Fruit fly (Drosophila melanogaster) whole organism, embryonic: Measurements from ENCODE around the gene CG7789.

Experiments used
- Awh ChIP-seq: fragments of 200-800 bp; sonication (Bioruptor generic); IDR thresholded peaks from 2 replicates; pipeline ENCODE4, ENCODE4 v1.3.6; 2022; ENCODE audit warnings: missing biosample characterization, missing genetic modification characterization
- B-H1 ChIP-seq: fragments of 200-800 bp; sonication (Bioruptor generic); IDR thresholded peaks from 3 replicates; pipeline ENCODE4 v1.3.6; 2022; ENCODE audit warnings: missing biosample characterization, missing genetic modification characterization
- BEAF-32 ChIP-seq: fragments of 200-800 bp; sonication (Bioruptor generic); optimal IDR thresholded peaks from 3 replicates; lab custom pipeline; 2017; ENCODE audit warnings: missing biosample characterization, missing genetic modification characterization, mild to moderate bottlenecking, moderate library complexity, missing genetic modification reagents
- CG10565 ChIP-seq: fragments of 200-800 bp; sonication (Bioruptor generic); optimal IDR thresholded peaks from 3 replicates; lab custom pipeline; 2016; ENCODE audit warnings: missing biosample characterization, mild to moderate bottlenecking, missing genetic modification characterization
- CG13287 ChIP-seq: fragments of 200-800 bp; sonication (Bioruptor generic); IDR thresholded peaks from 2 replicates; pipeline ENCODE4 v1.3.6; 2022; ENCODE audit warnings: missing biosample characterization, missing genetic modification characterization; ENCODE audit not compliant: partially characterized antibody
- CG17186 ChIP-seq: fragments of 200-800 bp; sonication (Bioruptor generic); optimal IDR thresholded peaks from 3 replicates; lab custom pipeline; 2017; ENCODE audit warnings: missing biosample characterization, missing genetic modification reagents, missing genetic modification characterization
- CG31365 ChIP-seq: fragments of 200-800 bp; sonication (Bioruptor generic); optimal IDR thresholded peaks from 2 replicates; lab custom pipeline; 2018; ENCODE audit warnings: missing biosample characterization, mild to moderate bottlenecking, missing genetic modification characterization
- CG33213 ChIP-seq: fragments of 200-800 bp; sonication (Bioruptor generic); optimal IDR thresholded peaks from 3 replicates; lab custom pipeline; 2016; ENCODE audit warnings: missing biosample characterization, missing genetic modification characterization
- CG3847 ChIP-seq: fragments of 200-800 bp; sonication (Bioruptor generic); IDR thresholded peaks from 2 replicates; pipeline ENCODE4 v1.3.6; 2022; ENCODE audit warnings: missing biosample characterization, missing genetic modification characterization
- CG5245 ChIP-seq: fragments of 200-800 bp; sonication (Bioruptor generic); optimal IDR thresholded peaks from 3 replicates; lab custom pipeline; 2016; ENCODE audit warnings: missing biosample characterization, missing genetic modification characterization
- CG7839 ChIP-seq: fragments of 200-800 bp; sonication (Bioruptor generic); optimal IDR thresholded peaks from 3 replicates; lab custom pipeline; 2018; ENCODE audit warnings: missing biosample characterization, mild to moderate bottlenecking, missing genetic modification characterization, moderate library complexity
- Dll ChIP-seq: fragments of 200-800 bp; sonication (Bioruptor generic); IDR thresholded peaks from 4 replicates; pipeline ENCODE4 v1.3.6; 2022; ENCODE audit warnings: missing biosample characterization, missing genetic modification characterization; ENCODE audit not compliant: partially characterized antibody
- Fer1 ChIP-seq: fragments of 200-800 bp; sonication (Bioruptor generic); optimal IDR thresholded peaks from 2 replicates; lab custom pipeline; 2017; ENCODE audit warnings: missing biosample characterization, mild to moderate bottlenecking, missing genetic modification characterization
- H15 ChIP-seq: fragments of 200-800 bp; sonication (Bioruptor generic); IDR thresholded peaks from 3 replicates; pipeline ENCODE4 v1.3.6; 2022; ENCODE audit warnings: missing biosample characterization, missing genetic modification characterization
- HHEX ChIP-seq: fragments of 200-800 bp; sonication (Bioruptor generic); optimal IDR thresholded peaks from 3 replicates; lab custom pipeline; 2017; ENCODE audit warnings: missing biosample characterization, mild to moderate bottlenecking, missing genetic modification characterization, missing genetic modification reagents
- Hmr ChIP-seq: fragments of 200-800 bp; sonication (Bioruptor generic); optimal IDR thresholded peaks from 3 replicates; lab custom pipeline; 2017; ENCODE audit warnings: mild to moderate bottlenecking, missing biosample characterization, missing genetic modification reagents, missing genetic modification characterization
- Hr51 ChIP-seq, 2 experiments: fragments of 200-800 bp; sonication (Bioruptor generic); optimal IDR thresholded peaks; 2 replicates in 1 of 2; 3 replicates in 1 of 2; lab custom pipeline; 2016 to 2018; ENCODE audit warnings: missing biosample characterization in 2 of 2, missing genetic modification characterization in 2 of 2, mild to moderate bottlenecking in 1 of 2, moderate library complexity in 1 of 2
- Lhr ChIP-seq: fragments of 200-800 bp; sonication (Bioruptor generic); optimal IDR thresholded peaks from 3 replicates; lab custom pipeline; 2017; ENCODE audit warnings: mild to moderate bottlenecking, missing biosample characterization, missing genetic modification reagents, missing genetic modification characterization
- Mad ChIP-seq: fragments of 200-800 bp; sonication (Bioruptor generic); optimal IDR thresholded peaks from 2 replicates; lab custom pipeline; 2016; ENCODE audit warnings: missing biosample characterization, missing genetic modification characterization
- Mes4 ChIP-seq: fragments of 200-800 bp; sonication (Bioruptor generic); optimal IDR thresholded peaks from 2 replicates; lab custom pipeline; 2016; ENCODE audit warnings: missing biosample characterization, missing genetic modification characterization
- Neu2 ChIP-seq: fragments of 200-800 bp; sonication (Bioruptor generic); optimal IDR thresholded peaks from 3 replicates; lab custom pipeline; 2016; ENCODE audit warnings: missing biosample characterization, missing genetic modification characterization, borderline replicate concordance
- Oli ChIP-seq: fragments of 200-800 bp; sonication (Bioruptor generic); optimal IDR thresholded peaks from 2 replicates; lab custom pipeline; 2018; ENCODE audit warnings: missing biosample characterization, mild to moderate bottlenecking, missing genetic modification characterization, moderate library complexity
- Ssrp ChIP-seq: fragments of 200-800 bp; sonication (Bioruptor generic); optimal IDR thresholded peaks from 2 replicates; lab custom pipeline; 2018; ENCODE audit warnings: missing biosample characterization, mild to moderate bottlenecking, missing genetic modification characterization, moderate library complexity
- Tbp ChIP-seq: fragments of >200 bp; optimal IDR thresholded peaks from 2 replicates; lab custom pipeline; 2018; ENCODE audit warnings: missing biosample characterization, missing genetic modification characterization
- ac ChIP-seq: fragments of 200-800 bp; sonication (Bioruptor generic); optimal IDR thresholded peaks from 3 replicates; lab custom pipeline; 2017; ENCODE audit warnings: missing biosample characterization, mild to moderate bottlenecking, missing genetic modification characterization
- az2 ChIP-seq: fragments of 200-800 bp; sonication (Bioruptor generic); optimal IDR thresholded peaks from 3 replicates; lab custom pipeline; 2016; ENCODE audit warnings: missing biosample characterization, missing genetic modification characterization
- cas ChIP-seq: fragments of 200-800 bp; sonication (Bioruptor generic); IDR thresholded peaks from 2 replicates; pipeline ENCODE4 v1.3.6; 2022; ENCODE audit warnings: missing biosample characterization, missing genetic modification characterization
- crp ChIP-seq, 2 experiments: fragments of 200-800 bp; sonication (Bioruptor generic); optimal IDR thresholded peaks; 2 replicates in 1 of 2; 3 replicates in 1 of 2; lab custom pipeline; 2017; ENCODE audit warnings: missing biosample characterization in 2 of 2, missing genetic modification characterization in 2 of 2, mild to moderate bottlenecking in 1 of 2, moderate library complexity in 1 of 2
- cwo ChIP-seq: fragments of 200-800 bp; sonication (Bioruptor generic); optimal IDR thresholded peaks from 3 replicates; lab custom pipeline; 2017; ENCODE audit warnings: missing biosample characterization, missing genetic modification characterization, mild to moderate bottlenecking, moderate library complexity, missing genetic modification reagents
- dmrt11E ChIP-seq: fragments of 200-800 bp; sonication (Bioruptor generic); optimal IDR thresholded peaks from 3 replicates; lab custom pipeline; 2018; ENCODE audit warnings: missing biosample characterization, mild to moderate bottlenecking, missing genetic modification characterization, moderate library complexity
- esg ChIP-seq: fragments of 200-800 bp; sonication (Bioruptor generic); conservative IDR thresholded peaks from 2 replicates; pipeline ENCODE4 v1.3.6; 2022; ENCODE audit warnings: missing biosample characterization, missing genetic modification characterization
- fd102C ChIP-seq: fragments of 200-800 bp; sonication (Bioruptor generic); optimal IDR thresholded peaks from 2 replicates; lab custom pipeline; 2018; ENCODE audit warnings: missing biosample characterization, mild to moderate bottlenecking, missing genetic modification characterization, moderate library complexity
- gce ChIP-seq: fragments of 200-800 bp; sonication (Bioruptor generic); IDR thresholded peaks from 3 replicates; pipeline ENCODE4 v1.3.6; 2022; ENCODE audit warnings: missing biosample characterization, missing genetic modification characterization
- gsb-n ChIP-seq: fragments of 200-800 bp; sonication (Bioruptor generic); optimal IDR thresholded peaks from 3 replicates; lab custom pipeline; 2018; ENCODE audit warnings: missing biosample characterization, mild to moderate bottlenecking, missing genetic modification characterization
- gt ChIP-seq: fragments of 200-800 bp; sonication (Bioruptor generic); IDR thresholded peaks from 2 replicates; pipeline ENCODE4 v1.3.6; 2022; ENCODE audit warnings: missing biosample characterization, missing genetic modification characterization
- her ChIP-seq: fragments of 200-800 bp; sonication (Bioruptor generic); optimal IDR thresholded peaks from 2 replicates; lab custom pipeline; 2016; ENCODE audit warnings: missing biosample characterization, missing genetic modification characterization
- kah ChIP-seq: fragments of 200-800 bp; sonication (Bioruptor generic); optimal IDR thresholded peaks from 2 replicates; lab custom pipeline; 2018; ENCODE audit warnings: missing biosample characterization, mild to moderate bottlenecking, missing genetic modification characterization
- lov ChIP-seq, 2 experiments: fragments of 200-800 bp in 1 of 2; fragments of >200 bp in 1 of 2; sonication (Bioruptor generic) in 1 of 2; IDR thresholded peaks in 1 of 2; optimal IDR thresholded peaks in 1 of 2; 2 replicates in 1 of 2; 3 replicates in 1 of 2; pipeline versions ENCODE4 v1.3.6 to Lab custom; 2017 to 2022; ENCODE audit warnings: missing biosample characterization in 1 of 2, missing genetic modification characterization in 1 of 2
- pros ChIP-seq: fragments of 200-800 bp; sonication (Bioruptor generic); optimal IDR thresholded peaks from 3 replicates; lab custom pipeline; 2019; ENCODE audit warnings: missing biosample characterization, mild to moderate bottlenecking, missing genetic modification characterization, moderate library complexity
- ro ChIP-seq: fragments of 200-800 bp; sonication (Bioruptor generic); IDR thresholded peaks from 2 replicates; pipeline ENCODE4 v1.3.6; 2022; ENCODE audit warnings: missing biosample characterization, missing genetic modification characterization
- row ChIP-seq: fragments of 200-800 bp; sonication (Bioruptor generic); IDR thresholded peaks from 3 replicates; pipeline ENCODE4 v1.3.6; 2022; ENCODE audit warnings: missing biosample characterization, missing genetic modification characterization
- sc ChIP-seq, 3 experiments: fragments of >200 bp in 2 of 3; fragments of 200-800 bp in 1 of 3; sonication (Bioruptor generic) in 1 of 3; optimal IDR thresholded peaks; 2 replicates in 2 of 3; 3 replicates in 1 of 3; lab custom pipeline; 2017; ENCODE audit warnings: mild to moderate bottlenecking in 1 of 3, missing biosample characterization in 1 of 3, missing genetic modification characterization in 1 of 3, missing genetic modification reagents in 1 of 3
- sisA ChIP-seq: fragments of 200-800 bp; sonication (Bioruptor generic); IDR thresholded peaks from 2 replicates; pipeline ENCODE4 v1.3.6; 2022; ENCODE audit warnings: missing biosample characterization, missing genetic modification characterization
- sna ChIP-seq: fragments of 200-800 bp; sonication (Bioruptor generic); IDR thresholded peaks from 2 replicates; pipeline ENCODE4 v1.3.6; 2022; ENCODE audit warnings: missing biosample characterization, missing genetic modification characterization; ENCODE audit not compliant: partially characterized antibody
- so ChIP-seq: fragments of 200-800 bp; sonication (Bioruptor generic); IDR thresholded peaks from 3 replicates; pipeline ENCODE4 v1.3.6; 2022; ENCODE audit warnings: missing biosample characterization, missing genetic modification characterization
- sqz ChIP-seq: fragments of 200-800 bp; sonication (Bioruptor generic); optimal IDR thresholded peaks from 3 replicates; lab custom pipeline; 2018; ENCODE audit warnings: missing biosample characterization, mild to moderate bottlenecking, missing genetic modification characterization
- sug ChIP-seq: fragments of 200-800 bp; optimal IDR thresholded peaks from 2 replicates; lab custom pipeline; 2019; ENCODE audit warnings: missing biosample characterization, mild to moderate bottlenecking, missing genetic modification characterization, moderate library complexity
- tgo ChIP-seq: fragments of 200-800 bp; sonication (Bioruptor generic); IDR thresholded peaks from 3 replicates; pipeline ENCODE4 v1.3.6; 2022; ENCODE audit warnings: missing biosample characterization, missing genetic modification characterization

The CG7789 gene

DNA sequence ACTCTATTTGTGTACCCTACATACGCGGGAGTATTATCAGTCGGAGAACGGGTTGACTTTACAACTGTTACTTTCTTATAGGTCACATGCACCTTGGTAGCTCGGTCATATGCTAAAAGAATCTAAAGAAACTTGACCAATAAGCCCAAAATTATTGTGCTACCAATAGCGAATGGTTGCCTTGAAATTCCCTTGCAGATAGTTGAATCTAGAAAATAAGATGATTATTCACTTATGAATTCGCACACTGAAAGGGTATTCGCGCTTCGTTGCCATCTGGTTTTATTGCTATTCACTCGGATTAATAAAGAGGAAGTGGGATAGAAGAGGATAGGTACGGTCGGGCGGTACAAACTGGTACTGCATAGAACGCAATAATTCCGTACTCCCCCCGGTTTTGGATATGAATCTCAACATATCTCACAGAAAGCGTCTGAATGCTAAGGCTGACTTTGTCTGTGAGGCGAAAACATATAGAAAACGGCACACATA, 29.1 kb upstream of the CG7789 start (continued):
- TF ChIP-seq CG3847 (GFP tag; lab: Robert Waterston, UW) = peak; percentile 82
- TF ChIP-seq cwo (GFP tag; lab: Kevin White, UChicago) = peak; percentile 76
- peak; percentile 57; the same call in 2 of the 3 replicates for TF ChIP-seq so
- no peak for TF ChIP-seq Tbp (GFP tag; lab: Kevin White, UChicago)
- peak; percentile 76 for TF ChIP-seq Oli (tag; lab: Kevin White, UChicago)
- TF ChIP-seq Ssrp (tag; lab: Kevin White, UChicago) = peak; percentile 73
- TF ChIP-seq gsb-n (tag; lab: Kevin White, UChicago) = no peak
- no peak for TF ChIP-seq Dll (GFP tag; lab: Robert Waterston, UW)
- no peak for TF ChIP-seq CG10565 (GFP tag; lab: Kevin White, UChicago)
- peak; percentile 85 for TF ChIP-seq CG7839
- TF ChIP-seq Awh (GFP tag; lab: Robert Waterston, UW) = no peak
- peak in 1 of 2 experiments; percentile 30 for TF ChIP-seq crp (GFP tag; optimal IDR thresholded peaks at IDR 0.05; lab: Kevin White, UChicago)
- TF ChIP-seq HHEX (GFP tag; lab: Kevin White, UChicago) = peak; percentile 59
- TF ChIP-seq row (GFP tag; lab: Robert Waterston, UW) = peak; percentile 94
- TF ChIP-seq sc (optimal IDR thresholded peaks at IDR 0.05; lab: Kevin White, UChicago) = no peak
- TF ChIP-seq sc (GFP tag; optimal IDR thresholded peaks at IDR 0.05; lab: Kevin White, UChicago) = peak; percentile 20
- no peak for TF ChIP-seq CG17186 (GFP tag; lab: Kevin White, UChicago)
- peak; percentile 61 for TF ChIP-seq Mes4
- TF ChIP-seq Hr51 (GFP tag; optimal IDR thresholded peaks at IDR 0.05; lab: Kevin White, UChicago) = peak; percentile 74 to 82
- TF ChIP-seq CG31365 (tag; lab: Kevin White, UChicago) = peak; percentile 40
- peak; percentile 60 for TF ChIP-seq esg (GFP tag; lab: Robert Waterston, UW)
- peak; percentile 30 for TF ChIP-seq CG5245 (GFP tag; lab: Kevin White, UChicago)
- no peak for TF ChIP-seq Lhr (GFP tag; lab: Kevin White, UChicago)
- no peak for TF ChIP-seq sna
- TF ChIP-seq pros = no peak
- peak; percentile 77; the same call in 1 of the 2 replicates for TF ChIP-seq sisA (GFP tag; lab: Robert Waterston, UW)
- peak; percentile 58 for TF ChIP-seq her
- TF ChIP-seq tgo (GFP tag; lab: Robert Waterston, UW) = peak; percentile 80
- no peak for TF ChIP-seq ro
- TF ChIP-seq sug (tag; lab: Kevin White, UChicago) = peak; percentile 40
- TF ChIP-seq fd102C (GFP tag; lab: Kevin White, UChicago) = no peak
- peak; percentile 28 for TF ChIP-seq dmrt11E (tag; lab: Kevin White, UChicago)
- no peak for TF ChIP-seq ac (GFP tag; lab: Kevin White, UChicago)
- TF ChIP-seq sqz (GFP tag; lab: Kevin White, UChicago) = no peak
- TF ChIP-seq Mad (GFP tag; lab: Kevin White, UChicago) = peak; percentile 21
- TF ChIP-seq BEAF-32 (GFP tag; lab: Kevin White, UChicago) = no peak
- TF ChIP-seq cas = peak; percentile 61
- no peak for TF ChIP-seq gt (GFP tag; lab: Robert Waterston, UW)
- no peak for TF ChIP-seq gce (GFP tag; lab: Robert Waterston, UW)
- no peak for TF ChIP-seq kah (GFP tag; lab: Kevin White, UChicago)
- TF ChIP-seq az2 = peak; percentile 65
- TF ChIP-seq CG33213 (GFP tag; lab: Kevin White, UChicago) = peak; percentile 52
- TF ChIP-seq Hmr (GFP tag; lab: Kevin White, UChicago) = peak; percentile 80
- peak; percentile 61; the same call in 2 of the 3 replicates for TF ChIP-seq H15 (GFP tag; lab: Robert Waterston, UW)
- TF ChIP-seq Fer1 (GFP tag; lab: Kevin White, UChicago) = peak; percentile 61
- no peak for TF ChIP-seq Neu2 (GFP tag; lab: Kevin White, UChicago)
- TF ChIP-seq B-H1 (GFP tag; lab: Robert Waterston, UW) = peak; percentile 40
- TF ChIP-seq CG13287 (GFP tag; lab: Robert Waterston, UW) = no peak
- no peak for TF ChIP-seq lov (optimal IDR thresholded peaks at IDR 0.05; lab: Kevin White, UChicago)
- TF ChIP-seq lov (GFP tag; IDR thresholded peaks at IDR 0.05; lab: Robert Waterston, UW) = no peak
